Worm (Caenorhabditis elegans): ENCODE measurements around the gene rmd-1.

DNA sequence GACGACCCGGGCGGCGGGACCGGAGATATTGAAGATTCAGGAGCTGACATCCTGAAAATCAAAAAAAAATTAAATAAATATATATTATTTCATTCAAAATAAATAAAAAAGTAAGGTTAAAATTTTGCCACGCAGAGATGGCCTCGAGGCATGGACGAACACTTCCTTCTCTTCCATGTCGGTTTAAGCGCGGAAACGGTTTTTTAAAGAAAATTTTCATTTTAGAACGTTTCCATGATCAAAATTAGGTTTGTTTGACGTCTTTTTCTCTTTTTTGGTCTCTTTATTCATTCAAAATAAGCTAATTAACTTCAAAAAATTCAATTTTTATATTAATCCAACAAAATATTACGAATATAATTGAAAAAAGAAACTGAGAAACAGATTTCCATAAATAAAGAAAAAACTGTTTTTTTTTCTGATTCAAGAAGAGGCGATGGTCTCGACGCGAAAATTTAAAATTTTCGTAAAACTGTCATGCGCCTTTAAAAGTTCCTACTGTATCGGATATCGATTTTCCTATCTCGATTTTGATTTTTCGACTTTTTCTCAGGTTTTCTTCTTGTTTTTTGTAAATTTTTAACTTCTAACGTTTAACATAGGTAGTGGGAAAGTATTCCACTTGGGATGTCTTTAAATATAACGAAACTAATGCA is 3.3 kb downstream of the rmd-1 start, which contains the start of gene gcc-2:
- TF ChIP-seq med-1 (GFP tag; optimal IDR thresholded peaks at IDR 0.05; ENCODE audit: insufficient read depth) = no peak
- TF ChIP-seq ztf-23 (GFP tag; IDR thresholded peaks at IDR 0.05) = no peak
- no peak for TF ChIP-seq ztf-29 (GFP tag; IDR thresholded peaks at IDR 0.05)
- TF ChIP-seq cog-1 (tag; optimal IDR thresholded peaks at IDR 0.05) = no peak

Measured in whole organism, midembryonic.